Worm (Caenorhabditis elegans): ENCODE measurements around the gene natb-1.

- TF ChIP-seq snpc-4 (tag; optimal IDR thresholded peaks at IDR 0.05) (no peak), unc-39 (tag; optimal IDR thresholded peaks at IDR 0.05) (no peak), zag-1 (tag; optimal IDR thresholded peaks at IDR 0.05) (no peak), nhr-23 (tag; optimal IDR thresholded peaks at IDR 0.05) (no peak), egl-27 (tag; optimal IDR thresholded peaks at IDR 0.05) (no peak)
Measured at ce11 chrV:7943568-7943967, 39.7 kb downstream of the natb-1 start, which contains the start of gene Y97E10B.1.

Measured in whole organism, L2 larva.